Worm (Caenorhabditis elegans) whole organism, L2 larva: ENCODE data around the gene egg-1.

ENCODE experiments used
- C34F6.9 ChIP-seq: fragments of 150-350 bp; optimal IDR thresholded peaks from 2 replicates; lab custom pipeline; 2014; ENCODE audit warnings: missing biosample characterization, missing genetic modification characterization
- F13H6.1 ChIP-seq: sonication (generic microtip); optimal IDR thresholded peaks from 2 replicates; lab custom pipeline; 2016; ENCODE audit warnings: missing genetic modification characterization, missing compliant biosample characterization
- R02D3.7 ChIP-seq: fragments of 150-350 bp; optimal IDR thresholded peaks from 2 replicates; lab custom pipeline; 2014; ENCODE audit warnings: missing biosample characterization, missing genetic modification characterization
- ZK546.5 ChIP-seq: sonication (generic microtip); optimal IDR thresholded peaks from 2 replicates; lab custom pipeline; 2017; ENCODE audit warnings: missing biosample characterization, missing genetic modification characterization
- alr-1 ChIP-seq: fragments of 150-350 bp; optimal IDR thresholded peaks from 2 replicates; lab custom pipeline; 2014; ENCODE audit warnings: missing biosample characterization, missing genetic modification characterization
- aly-2 ChIP-seq: fragments of 150-350 bp; optimal IDR thresholded peaks from 2 replicates; lab custom pipeline; 2014; ENCODE audit warnings: missing biosample characterization, missing genetic modification characterization
- ama-1 ChIP-seq: fragments of 150-350 bp; optimal IDR thresholded peaks from 2 replicates; lab custom pipeline; 2018; ENCODE audit warnings: inconsistent platforms
- blmp-1 ChIP-seq: sonication (generic microtip); optimal IDR thresholded peaks from 2 replicates; lab custom pipeline; 2017; ENCODE audit warnings: missing genetic modification characterization, mild to moderate bottlenecking, missing compliant biosample characterization, antibody characterized with exemption, moderate library complexity; ENCODE audit not compliant: insufficient read depth
- ceh-82 ChIP-seq: fragments of 150-350 bp; optimal IDR thresholded peaks from 2 replicates; lab custom pipeline; 2014; ENCODE audit warnings: missing biosample characterization, missing genetic modification characterization
- crh-2 ChIP-seq: sonication (generic microtip); optimal IDR thresholded peaks from 2 replicates; lab custom pipeline; 2017; ENCODE audit warnings: missing biosample characterization, missing genetic modification characterization
- dmd-4 ChIP-seq: sonication (generic microtip); optimal IDR thresholded peaks from 2 replicates; lab custom pipeline; 2017; ENCODE audit warnings: missing biosample characterization, missing genetic modification characterization
- egl-27 ChIP-seq: sonication (generic microtip); optimal IDR thresholded peaks from 3 replicates; lab custom pipeline; 2017; ENCODE audit warnings: missing biosample characterization, missing genetic modification reagents, missing genetic modification characterization
- elt-1 ChIP-seq: fragments of 150-350 bp; optimal IDR thresholded peaks from 2 replicates; lab custom pipeline; 2014; ENCODE audit warnings: missing biosample characterization, missing genetic modification characterization
- elt-3 ChIP-seq: sonication (generic microtip); optimal IDR thresholded peaks from 2 replicates; lab custom pipeline; 2017; ENCODE audit warnings: missing biosample characterization, missing genetic modification characterization
- fos-1 ChIP-seq: fragments of 150-350 bp; optimal IDR thresholded peaks from 2 replicates; lab custom pipeline; 2014; ENCODE audit warnings: missing biosample characterization, missing genetic modification characterization
- gmeb-1 ChIP-seq: fragments of 150-350 bp; optimal IDR thresholded peaks from 2 replicates; lab custom pipeline; 2014; ENCODE audit warnings: missing biosample characterization, missing genetic modification characterization
- lin-11 ChIP-seq: fragments of 150-350 bp; sonication (generic microtip); optimal IDR thresholded peaks from 2 replicates; lab custom pipeline; 2014; ENCODE audit warnings: missing biosample characterization, missing genetic modification characterization, inconsistent platforms, mixed read lengths
- lin-13 ChIP-seq: fragments of 150-350 bp; optimal IDR thresholded peaks from 2 replicates; lab custom pipeline; 2014; ENCODE audit warnings: missing biosample characterization, missing genetic modification reagents, missing genetic modification characterization
- lsy-2 ChIP-seq, 2 experiments: fragments of 150-350 bp in 1 of 2; sonication (generic microtip) in 1 of 2; optimal IDR thresholded peaks; 2 replicates each; lab custom pipeline; 2014 to 2017; ENCODE audit warnings: missing biosample characterization in 2 of 2, missing genetic modification characterization in 2 of 2
- mab-5 ChIP-seq: fragments of 150-350 bp; optimal IDR thresholded peaks from 2 replicates; lab custom pipeline; 2014; ENCODE audit warnings: missing biosample characterization, missing genetic modification characterization
- mbf-1 ChIP-seq: sonication (generic microtip); optimal IDR thresholded peaks from 2 replicates; lab custom pipeline; 2017; ENCODE audit warnings: missing biosample characterization, missing genetic modification characterization
- nhr-10 ChIP-seq: sonication (generic microtip); optimal IDR thresholded peaks from 2 replicates; lab custom pipeline; 2017; ENCODE audit warnings: missing biosample characterization, missing genetic modification characterization
- nhr-129 ChIP-seq: fragments of 150-350 bp; optimal IDR thresholded peaks from 2 replicates; lab custom pipeline; 2014; ENCODE audit warnings: missing biosample characterization, missing genetic modification characterization
- nhr-21 ChIP-seq: fragments of 150-350 bp; optimal IDR thresholded peaks from 2 replicates; lab custom pipeline; 2014; ENCODE audit warnings: missing biosample characterization, missing genetic modification characterization
- nhr-23 ChIP-seq: fragments of 150-350 bp; optimal IDR thresholded peaks from 2 replicates; lab custom pipeline; 2014; ENCODE audit warnings: missing biosample characterization, missing genetic modification reagents, missing genetic modification characterization
- nhr-237 ChIP-seq: fragments of 150-350 bp; optimal IDR thresholded peaks from 2 replicates; lab custom pipeline; 2014; ENCODE audit warnings: missing biosample characterization, missing genetic modification characterization
- nhr-25 ChIP-seq: fragments of 150-350 bp; sonication (generic microtip); optimal IDR thresholded peaks from 3 replicates; lab custom pipeline; 2014; ENCODE audit warnings: missing biosample characterization, missing genetic modification characterization
- nhr-6 ChIP-seq: fragments of 150-350 bp; optimal IDR thresholded peaks from 2 replicates; lab custom pipeline; 2014; ENCODE audit warnings: missing biosample characterization, missing genetic modification characterization
- peb-1 ChIP-seq: fragments of 150-350 bp; optimal IDR thresholded peaks from 2 replicates; lab custom pipeline; 2014; ENCODE audit warnings: missing biosample characterization, missing genetic modification characterization
- sem-4 ChIP-seq: fragments of 150-350 bp; optimal IDR thresholded peaks from 2 replicates; lab custom pipeline; 2014; ENCODE audit warnings: missing biosample characterization, missing genetic modification reagents, missing genetic modification characterization
- skn-1 ChIP-seq: sonication (generic microtip); optimal IDR thresholded peaks from 2 replicates; lab custom pipeline; 2017; ENCODE audit warnings: missing biosample characterization, missing genetic modification characterization
- sma-9 ChIP-seq, 2 experiments: fragments of 150-350 bp in 1 of 2; sonication (generic microtip) in 1 of 2; optimal IDR thresholded peaks; 2 replicates each; lab custom pipeline; 2014 to 2016; ENCODE audit warnings: missing genetic modification characterization in 2 of 2, mild to moderate bottlenecking in 1 of 2, missing biosample characterization in 1 of 2, missing compliant biosample characterization in 1 of 2, missing genetic modification reagents in 1 of 2, moderate library complexity in 1 of 2
- unc-39 ChIP-seq: fragments of 150-350 bp; optimal IDR thresholded peaks from 2 replicates; lab custom pipeline; 2014; ENCODE audit warnings: missing biosample characterization, missing genetic modification characterization
- unc-55 ChIP-seq: fragments of 150-350 bp; sonication (generic microtip); optimal IDR thresholded peaks from 3 replicates; lab custom pipeline; 2014; ENCODE audit warnings: missing biosample characterization, missing genetic modification reagents, missing genetic modification characterization
- zag-1 ChIP-seq: fragments of 150-350 bp; optimal IDR thresholded peaks from 2 replicates; lab custom pipeline; 2014; ENCODE audit warnings: missing biosample characterization, missing genetic modification characterization
- ztf-1 ChIP-seq: fragments of 200-800 bp; sonication (Bioruptor generic); conservative IDR thresholded peaks from 2 replicates; pipeline ENCODE4 v1.3.6; 2022; ENCODE audit warnings: missing genetic modification characterization, missing compliant biosample characterization
- ztf-11 ChIP-seq: sonication (generic microtip); optimal IDR thresholded peaks from 2 replicates; lab custom pipeline; 2017; ENCODE audit warnings: missing biosample characterization, missing genetic modification characterization
- ztf-4 ChIP-seq: fragments of 150-350 bp; optimal IDR thresholded peaks from 2 replicates; lab custom pipeline; 2014; ENCODE audit warnings: missing biosample characterization, missing genetic modification characterization

The egg-1 gene

DNA sequence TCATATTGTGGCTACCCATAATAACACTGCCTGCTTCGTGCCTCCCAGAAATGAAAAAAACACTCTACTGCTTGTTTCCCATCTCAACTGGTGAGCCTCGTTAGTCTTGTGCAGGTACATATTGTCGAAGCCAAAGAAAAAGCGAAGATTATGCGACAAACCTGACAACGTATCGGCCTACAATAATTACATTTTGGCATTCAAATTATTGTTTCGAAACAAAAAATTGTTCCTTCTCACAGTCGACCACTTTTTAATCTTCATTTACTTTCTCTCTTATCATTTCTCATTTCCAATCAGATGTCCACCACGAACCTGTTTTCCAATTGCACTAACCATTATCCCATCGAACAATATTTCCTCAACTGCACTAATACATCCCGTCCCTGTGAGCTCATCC, 15.1 kb downstream of the egg-1 start, which contains the start of gene B0244.15:
B0244.15 (plus strand) TSS at position 301 of the 400 bp plus-strand sequence.
- TF ChIP-seq R02D3.7 (tag; lab: Kevin White, UChicago), result no peak
- TF ChIP-seq nhr-129, result no peak
- TF ChIP-seq mbf-1 (tag; lab: Kevin White, UChicago), result no peak
- no peak for TF ChIP-seq aly-2 (tag; lab: Kevin White, UChicago)
- no peak for TF ChIP-seq ama-1 (lab: Kevin White, UChicago)
- TF ChIP-seq, all 48 proteins: peak for 0

DNA sequence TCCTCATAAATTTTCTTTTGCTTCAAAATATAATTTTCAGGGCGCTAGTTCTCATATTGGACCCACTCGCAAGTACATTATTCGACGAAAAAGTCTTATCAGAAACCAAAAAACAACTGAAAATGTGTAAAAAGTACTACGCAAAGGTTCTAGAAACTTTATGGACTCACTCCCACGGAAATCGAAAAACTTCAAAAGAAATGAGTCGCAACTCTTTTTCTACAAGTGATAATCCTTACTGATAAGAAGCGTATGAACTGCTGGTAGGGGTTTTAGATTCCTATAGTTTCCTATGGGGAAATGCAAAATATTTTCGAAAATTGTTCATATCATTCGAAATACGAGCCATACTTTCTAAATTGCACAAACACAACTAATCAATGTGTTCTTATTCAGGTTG, 16.6 kb downstream of the egg-1 start, which contains the start of gene B0244.5:
B0244.5 (plus strand) TSS at position 301 of the 400 bp plus-strand sequence.
- TF ChIP-seq gmeb-1 (no peak), sem-4 (tag; lab: Kevin White, UChicago) (no peak), C34F6.9 (tag; lab: Kevin White, UChicago) (no peak), elt-1 (tag; lab: Kevin White, UChicago) (no peak), nhr-6 (no peak), nhr-237 (tag; lab: Kevin White, UChicago) (no peak), mbf-1 (tag; lab: Kevin White, UChicago) (no peak), nhr-21 (tag; lab: Kevin White, UChicago) (no peak), fos-1 (tag; lab: Kevin White, UChicago) (peak; percentile 4)
- TF ChIP-seq, all 48 proteins: peak for 1

DNA sequence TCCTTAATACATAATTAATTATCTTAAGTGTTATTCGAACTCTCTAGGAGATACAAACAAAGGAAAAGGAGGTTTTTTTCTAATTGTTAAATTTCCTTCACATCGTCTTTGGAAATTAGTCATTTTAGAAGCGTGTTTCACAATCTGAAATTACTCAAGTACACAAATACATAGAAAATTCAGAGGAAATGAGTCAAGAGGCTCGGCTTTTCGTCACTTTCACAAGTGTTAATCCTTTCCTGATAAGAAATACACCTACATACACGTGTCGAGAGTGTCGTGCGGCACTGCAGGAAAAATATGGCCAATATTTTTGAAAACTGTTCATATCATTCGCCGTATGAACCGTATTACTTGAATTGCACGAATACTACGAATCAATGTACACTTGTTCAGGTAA, 19.2 kb downstream of the egg-1 start, which contains the start of gene B0244.4:
B0244.4 (plus strand) TSS at position 301 of the 400 bp plus-strand sequence.
- TF ChIP-seq sma-9 (GFP tag; optimal IDR thresholded peaks at IDR 0.05; lab: Kevin White, UChicago) (no peak), sma-9 (tag; optimal IDR thresholded peaks at IDR 0.05; lab: Kevin White, UChicago) (no peak), elt-1 (tag; lab: Kevin White, UChicago) (no peak), ztf-11 (no peak), peb-1 (no peak), nhr-237 (tag; lab: Kevin White, UChicago) (no peak), gmeb-1 (no peak), ztf-1 (no peak), skn-1 (no peak)

DNA sequence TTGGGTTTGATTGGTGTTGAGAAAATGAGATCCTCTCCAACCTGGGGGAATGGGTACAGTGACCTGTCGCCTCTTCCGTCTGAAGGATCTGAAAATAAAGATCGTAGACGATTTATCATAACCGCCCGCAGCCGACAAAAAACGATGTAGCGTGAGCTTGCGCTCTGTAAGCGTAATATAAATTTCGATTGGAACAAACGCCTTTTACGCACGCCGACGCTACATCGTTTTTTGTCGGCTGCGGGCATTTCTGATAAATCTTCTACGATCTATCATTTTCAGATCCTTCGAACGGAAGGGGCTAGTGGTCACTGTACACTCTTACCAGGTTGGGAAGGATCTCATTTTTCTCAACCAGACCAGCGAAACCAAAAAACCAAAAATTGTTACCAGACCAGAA, 20.4 kb downstream of the egg-1 start:
- TF ChIP-seq ztf-1, result no peak
- no peak for TF ChIP-seq R02D3.7 (tag; lab: Kevin White, UChicago)
- TF ChIP-seq nhr-10 (tag; lab: Kevin White, UChicago), result no peak
- no peak for TF ChIP-seq F13H6.1
- TF ChIP-seq egl-27 (tag; lab: Kevin White, UChicago), result no peak
- no peak for TF ChIP-seq blmp-1
- no peak for TF ChIP-seq alr-1 (tag; lab: Kevin White, UChicago)
- TF ChIP-seq mbf-1 (tag; lab: Kevin White, UChicago), result no peak
- TF ChIP-seq lsy-2 (tag; optimal IDR thresholded peaks at IDR 0.05; lab: Kevin White, UChicago), result no peak
- no peak for TF ChIP-seq lin-11
- no peak for TF ChIP-seq ceh-82 (tag; lab: Kevin White, UChicago)

- no peak for TF ChIP-seq alr-1 (tag; lab: Kevin White, UChicago)
- TF ChIP-seq peb-1, result no peak
- TF ChIP-seq nhr-23 (tag; lab: Kevin White, UChicago), result no peak
- TF ChIP-seq nhr-129, result no peak
- TF ChIP-seq nhr-25 (tag; lab: Kevin White, UChicago), result no peak
- TF ChIP-seq elt-3, result no peak
- no peak for TF ChIP-seq unc-39 (tag; lab: Kevin White, UChicago)
- no peak for TF ChIP-seq lin-13 (GFP tag; lab: Kevin White, UChicago)
- no peak for TF ChIP-seq lsy-2 (tag; optimal IDR thresholded peaks at IDR 0.05; lab: Kevin White, UChicago)
- no peak for TF ChIP-seq zag-1 (tag; lab: Kevin White, UChicago)
- TF ChIP-seq lin-11, result no peak
- TF ChIP-seq F13H6.1, result no peak
- TF ChIP-seq blmp-1, result no peak
- no peak for TF ChIP-seq nhr-21 (tag; lab: Kevin White, UChicago)
- TF ChIP-seq nhr-10 (tag; lab: Kevin White, UChicago), result no peak
- no peak for TF ChIP-seq crh-2 (tag; lab: Kevin White, UChicago)
Measured at ce11 chrIII:5750503-5750902, 22.5 kb downstream of the egg-1 start.

DNA sequence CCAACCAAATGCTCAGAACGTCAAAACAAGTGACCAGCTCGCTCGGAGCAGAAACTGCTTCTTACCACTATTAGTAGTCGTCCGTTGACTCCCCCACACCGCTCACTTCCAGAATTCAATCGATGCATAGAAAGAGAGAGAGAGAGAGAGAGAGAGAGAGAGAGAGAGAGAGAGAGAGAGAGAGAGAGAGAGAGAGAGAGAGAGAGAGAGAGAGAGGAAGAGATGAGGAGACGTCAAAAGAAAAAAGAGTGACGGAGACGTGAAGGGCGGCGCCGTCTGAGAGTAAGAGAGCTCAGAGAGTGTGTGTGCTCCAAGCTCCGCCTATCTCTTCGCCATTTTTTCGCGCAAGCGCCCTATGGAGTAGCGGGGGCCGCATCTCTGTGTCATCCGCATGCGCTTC, 27.2 kb downstream of the egg-1 start, which contains the start of gene ida-1:
ida-1 (plus strand) TSS at position 336 of the 400 bp plus-strand sequence.
- TF ChIP-seq mab-5, result peak; percentile 8
- no peak for TF ChIP-seq peb-1
- no peak for TF ChIP-seq ZK546.5 (tag; lab: Kevin White, UChicago)
- TF ChIP-seq dmd-4, result no peak
- peak; percentile 18 for TF ChIP-seq nhr-21 (tag; lab: Kevin White, UChicago)
- peak; percentile 32 for TF ChIP-seq crh-2 (tag; lab: Kevin White, UChicago)
- no peak for TF ChIP-seq ztf-4 (tag; lab: Kevin White, UChicago)
- peak; percentile 91 for TF ChIP-seq unc-55
- peak; percentile 8 for TF ChIP-seq lin-11
- peak; percentile 37 for TF ChIP-seq nhr-129
- peak; percentile 6 to 64 for TF ChIP-seq lsy-2 (tag; optimal IDR thresholded peaks at IDR 0.05; lab: Kevin White, UChicago)
- peak; percentile 76 for TF ChIP-seq C34F6.9 (tag; lab: Kevin White, UChicago)
- peak; percentile 47 for TF ChIP-seq zag-1 (tag; lab: Kevin White, UChicago)
- peak; percentile 14 for TF ChIP-seq egl-27 (tag; lab: Kevin White, UChicago)
